Fruit fly (Drosophila melanogaster) whole organism, embryonic: ENCODE results near the gene CG17819.

Source experiments
- CG18764 ChIP-seq: fragments of 200-800 bp; sonication (Bioruptor generic); optimal IDR thresholded peaks from 3 replicates; lab custom pipeline; 2016; ENCODE audit warnings: missing biosample characterization, missing genetic modification characterization
- ERR ChIP-seq: fragments of 200-800 bp; sonication (Bioruptor generic); optimal IDR thresholded peaks from 2 replicates; lab custom pipeline; 2016; ENCODE audit warnings: missing biosample characterization, missing genetic modification characterization
- Jarid2 ChIP-seq: fragments of 200-800 bp; sonication (Bioruptor generic); optimal IDR thresholded peaks from 3 replicates; lab custom pipeline; 2017; ENCODE audit warnings: mild to moderate bottlenecking, missing biosample characterization, missing genetic modification reagents, missing genetic modification characterization
- NC2β ChIP-seq: fragments of 200-800 bp; sonication (Bioruptor generic); optimal IDR thresholded peaks from 2 replicates; lab custom pipeline; 2016; ENCODE audit warnings: missing biosample characterization, missing genetic modification characterization
- Rx ChIP-seq: fragments of 200-800 bp; sonication (Bioruptor generic); IDR thresholded peaks from 2 replicates; pipeline ENCODE4 v1.3.6; 2022; ENCODE audit warnings: missing biosample characterization, missing genetic modification characterization
- abd-A ChIP-seq: fragments of 200-800 bp; sonication (Bioruptor generic); optimal IDR thresholded peaks from 3 replicates; lab custom pipeline; 2019; ENCODE audit warnings: missing biosample characterization, mild to moderate bottlenecking, missing genetic modification characterization, moderate library complexity
- aop ChIP-seq: fragments of 200-800 bp; sonication (Bioruptor generic); IDR thresholded peaks from 2 replicates; pipeline ENCODE4 v1.3.6; 2022; ENCODE audit warnings: missing biosample characterization, missing genetic modification characterization
- odd ChIP-seq: fragments of 200-800 bp; sonication (Bioruptor generic); optimal IDR thresholded peaks from 2 replicates; lab custom pipeline; 2017; ENCODE audit warnings: missing biosample characterization, mild to moderate bottlenecking, missing genetic modification characterization
- tll ChIP-seq, 2 experiments: fragments of 200-800 bp in 1 of 2; fragments of >200 bp in 1 of 2; sonication (Bioruptor generic) in 1 of 2; optimal IDR thresholded peaks; 2 replicates each; lab custom pipeline; 2017 to 2019; ENCODE audit warnings: missing biosample characterization in 2 of 2, missing genetic modification characterization in 2 of 2, mild to moderate bottlenecking in 1 of 2, moderate library complexity in 1 of 2

dm6 chr3R:21897565-21897964, 12.2 kb upstream of the CG17819 start:
- no peak for TF ChIP-seq tll (GFP tag; optimal IDR thresholded peaks at IDR 0.05; lab: Kevin White, UChicago)
- TF ChIP-seq Jarid2 (GFP tag; lab: Kevin White, UChicago) = no peak
- TF ChIP-seq abd-A (tag; lab: Kevin White, UChicago) = no peak
- TF ChIP-seq odd (GFP tag; lab: Kevin White, UChicago) = no peak
- no peak for TF ChIP-seq CG18764 (GFP tag; lab: Kevin White, UChicago)
- no peak for TF ChIP-seq NC2β
- no peak for TF ChIP-seq Rx (GFP tag; lab: Robert Waterston, UW)
- TF ChIP-seq aop (GFP tag; lab: Robert Waterston, UW) = no peak
- no peak for TF ChIP-seq ERR (GFP tag; lab: Kevin White, UChicago)
